Worm (Caenorhabditis elegans): Measurements from ENCODE around the gene bca-1.

The bca-1 gene

DNA sequence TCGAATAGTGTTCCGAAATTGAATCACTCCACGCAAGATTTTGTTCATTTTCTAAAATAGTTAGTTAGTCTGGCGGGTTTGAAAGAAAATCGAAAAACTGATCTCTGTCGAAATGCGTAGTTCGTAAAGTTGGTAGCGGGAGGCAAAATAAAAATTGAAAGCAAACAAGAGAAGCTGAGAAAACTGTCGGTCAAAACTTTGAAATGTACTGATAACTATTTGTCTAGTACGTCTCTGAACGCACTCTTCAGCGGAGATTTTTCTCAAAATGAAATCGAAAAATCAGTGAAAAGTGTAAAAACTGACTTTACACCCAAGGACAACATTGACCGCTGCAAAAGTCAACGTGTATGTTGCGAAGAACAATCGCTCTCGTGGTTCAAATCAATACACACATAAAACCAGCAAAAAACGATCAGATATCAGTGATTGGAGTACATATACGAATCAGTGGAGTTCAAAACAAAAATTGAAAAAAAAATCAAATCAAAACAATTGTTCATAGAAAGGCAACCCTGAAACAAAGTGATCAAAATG is at the start of gene bca-1:
Gene bca-1, minus strand, starts transcription at position 51 of the 537 bp plus-strand sequence.
- TF ChIP-seq tab-1 (GFP tag; IDR thresholded peaks at IDR 0.05) (no peak), T22C8.4 (GFP tag; IDR thresholded peaks at IDR 0.05) (no peak), ztf-29 (GFP tag; IDR thresholded peaks at IDR 0.05) (no peak), cog-1 (tag; optimal IDR thresholded peaks at IDR 0.05) (no peak), flt-1 (GFP tag; IDR thresholded peaks at IDR 0.05) (no peak), med-1 (GFP tag; optimal IDR thresholded peaks at IDR 0.05; ENCODE audit: insufficient read depth) (no peak), ref-1 (GFP tag; conservative IDR thresholded peaks at IDR 0.05) (no peak), klf-2 (GFP tag; conservative IDR thresholded peaks at IDR 0.05) (no peak), ztf-23 (GFP tag; IDR thresholded peaks at IDR 0.05) (no peak)

DNA sequence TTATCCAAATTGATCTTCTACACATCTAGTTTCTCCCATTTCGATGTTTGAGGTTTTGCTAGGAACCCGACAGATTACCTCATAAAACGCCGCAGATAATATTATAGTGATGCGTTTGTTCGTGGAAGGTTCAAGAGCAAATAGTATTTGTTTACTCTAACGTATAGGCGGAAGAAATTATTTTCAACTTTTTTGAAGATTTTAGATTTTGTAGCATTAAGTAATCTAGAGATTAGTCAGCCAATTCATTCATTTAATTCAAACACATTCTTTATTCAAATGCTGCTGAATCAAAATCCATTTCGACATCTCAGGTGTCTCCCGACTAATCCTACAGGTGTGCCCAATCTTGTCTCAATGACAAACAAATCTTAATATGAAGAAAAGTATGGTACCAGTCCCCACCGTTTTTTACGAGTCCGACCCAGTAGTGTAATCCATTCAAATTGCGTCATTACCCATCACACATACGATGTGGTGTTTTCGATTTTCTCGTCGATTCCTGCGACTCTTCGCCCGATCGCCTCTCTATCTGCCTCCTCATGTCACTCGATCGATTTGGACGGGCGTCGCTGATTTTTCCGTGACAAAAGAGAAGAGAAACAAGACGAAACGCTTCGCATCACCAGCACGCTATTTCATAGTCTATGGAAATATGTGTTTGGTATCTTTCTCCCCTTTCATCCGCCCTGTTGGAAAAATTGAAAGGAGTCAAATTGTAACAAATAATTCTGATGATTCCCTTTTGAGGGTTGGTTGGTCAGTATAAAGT is 49.5 kb upstream of the bca-1 start:
- TF ChIP-seq cog-1 (tag; optimal IDR thresholded peaks at IDR 0.05) (peak; percentile 16), ztf-29 (GFP tag; IDR thresholded peaks at IDR 0.05) (no peak), med-1 (GFP tag; optimal IDR thresholded peaks at IDR 0.05; ENCODE audit: insufficient read depth) (no peak), ref-1 (GFP tag; conservative IDR thresholded peaks at IDR 0.05) (no peak), flt-1 (GFP tag; IDR thresholded peaks at IDR 0.05) (peak; percentile 53; the same call in 1 of the 2 replicates), T22C8.4 (GFP tag; IDR thresholded peaks at IDR 0.05) (peak; percentile 31; the same call in 1 of the 2 replicates), tab-1 (GFP tag; IDR thresholded peaks at IDR 0.05) (peak; percentile 47; the same call in 1 of the 2 replicates), klf-2 (GFP tag; conservative IDR thresholded peaks at IDR 0.05) (no peak), ztf-23 (GFP tag; IDR thresholded peaks at IDR 0.05) (no peak)

DNA sequence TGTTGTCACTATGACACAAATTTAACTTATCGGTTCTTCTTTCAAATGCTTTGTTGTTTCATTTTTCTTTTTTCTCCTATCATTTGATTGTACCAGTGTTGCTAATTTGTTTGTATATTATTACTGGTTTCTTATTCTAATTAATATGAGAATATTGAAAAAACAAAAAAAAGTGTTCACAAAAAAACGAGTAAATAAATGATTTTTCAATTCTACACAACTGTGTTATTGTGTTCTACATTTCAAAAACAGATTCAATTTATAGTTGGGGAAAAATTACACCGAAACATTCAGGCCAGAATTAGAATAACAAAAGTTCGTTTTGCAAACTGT is 49.0 kb upstream of the bca-1 start:
- TF ChIP-seq med-1 (GFP tag; optimal IDR thresholded peaks at IDR 0.05; ENCODE audit: insufficient read depth) (no peak), ztf-29 (GFP tag; IDR thresholded peaks at IDR 0.05) (no peak), ref-1 (GFP tag; conservative IDR thresholded peaks at IDR 0.05) (no peak), flt-1 (GFP tag; IDR thresholded peaks at IDR 0.05) (no peak), klf-2 (GFP tag; conservative IDR thresholded peaks at IDR 0.05) (no peak), cog-1 (tag; optimal IDR thresholded peaks at IDR 0.05) (no peak), T22C8.4 (GFP tag; IDR thresholded peaks at IDR 0.05) (no peak), tab-1 (GFP tag; IDR thresholded peaks at IDR 0.05) (no peak)

DNA sequence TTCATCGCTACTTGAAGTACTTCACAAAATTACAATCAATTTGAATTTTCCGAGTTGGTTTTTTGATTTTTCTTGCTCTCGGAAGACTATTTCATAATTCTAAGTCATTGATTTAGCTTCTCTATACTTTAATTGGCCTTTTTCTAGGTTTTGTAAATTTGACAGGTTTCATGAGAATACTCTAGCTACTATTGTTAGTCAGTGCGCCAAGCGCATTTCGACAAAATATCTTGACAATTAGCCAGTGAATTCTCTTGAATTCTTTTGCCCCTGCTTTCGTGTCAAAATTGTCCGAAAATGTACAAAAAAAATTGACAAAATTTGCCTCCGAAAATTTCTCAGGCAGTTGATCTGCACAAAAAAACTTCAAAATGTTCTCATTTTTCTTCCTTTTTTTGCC is 48.6 kb upstream of the bca-1 start:
- TF ChIP-seq ref-1 (GFP tag; conservative IDR thresholded peaks at IDR 0.05) (no peak), cog-1 (tag; optimal IDR thresholded peaks at IDR 0.05) (no peak), med-1 (GFP tag; optimal IDR thresholded peaks at IDR 0.05; ENCODE audit: insufficient read depth) (no peak), tab-1 (GFP tag; IDR thresholded peaks at IDR 0.05) (no peak), klf-2 (GFP tag; conservative IDR thresholded peaks at IDR 0.05) (no peak), ztf-23 (GFP tag; IDR thresholded peaks at IDR 0.05) (no peak)

DNA sequence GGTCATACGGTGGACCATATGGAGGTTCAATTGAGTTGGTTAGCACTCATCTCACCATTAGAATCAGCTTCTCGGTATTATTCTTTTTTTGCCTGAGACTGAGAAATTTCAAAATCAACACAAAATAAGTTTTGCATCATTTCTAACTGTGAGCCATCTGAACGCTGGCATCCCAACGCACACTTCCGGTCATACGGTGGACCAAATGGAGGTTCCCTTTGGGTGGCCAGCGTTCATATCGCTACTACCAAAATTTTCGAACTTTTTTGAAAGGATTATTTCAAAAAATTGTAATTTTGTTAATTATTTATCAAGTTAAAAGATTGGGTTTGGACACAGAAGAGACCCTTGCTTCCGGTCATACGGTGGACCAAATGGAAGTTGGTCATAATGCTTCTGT is 48.2 kb upstream of the bca-1 start:
- TF ChIP-seq cog-1 (tag; optimal IDR thresholded peaks at IDR 0.05) (no peak), ztf-23 (GFP tag; IDR thresholded peaks at IDR 0.05) (no peak), ref-1 (GFP tag; conservative IDR thresholded peaks at IDR 0.05) (no peak), med-1 (GFP tag; optimal IDR thresholded peaks at IDR 0.05; ENCODE audit: insufficient read depth) (no peak), klf-2 (GFP tag; conservative IDR thresholded peaks at IDR 0.05) (no peak), T22C8.4 (GFP tag; IDR thresholded peaks at IDR 0.05) (no peak), ztf-29 (GFP tag; IDR thresholded peaks at IDR 0.05) (no peak), flt-1 (GFP tag; IDR thresholded peaks at IDR 0.05) (no peak), tab-1 (GFP tag; IDR thresholded peaks at IDR 0.05) (no peak)

DNA sequence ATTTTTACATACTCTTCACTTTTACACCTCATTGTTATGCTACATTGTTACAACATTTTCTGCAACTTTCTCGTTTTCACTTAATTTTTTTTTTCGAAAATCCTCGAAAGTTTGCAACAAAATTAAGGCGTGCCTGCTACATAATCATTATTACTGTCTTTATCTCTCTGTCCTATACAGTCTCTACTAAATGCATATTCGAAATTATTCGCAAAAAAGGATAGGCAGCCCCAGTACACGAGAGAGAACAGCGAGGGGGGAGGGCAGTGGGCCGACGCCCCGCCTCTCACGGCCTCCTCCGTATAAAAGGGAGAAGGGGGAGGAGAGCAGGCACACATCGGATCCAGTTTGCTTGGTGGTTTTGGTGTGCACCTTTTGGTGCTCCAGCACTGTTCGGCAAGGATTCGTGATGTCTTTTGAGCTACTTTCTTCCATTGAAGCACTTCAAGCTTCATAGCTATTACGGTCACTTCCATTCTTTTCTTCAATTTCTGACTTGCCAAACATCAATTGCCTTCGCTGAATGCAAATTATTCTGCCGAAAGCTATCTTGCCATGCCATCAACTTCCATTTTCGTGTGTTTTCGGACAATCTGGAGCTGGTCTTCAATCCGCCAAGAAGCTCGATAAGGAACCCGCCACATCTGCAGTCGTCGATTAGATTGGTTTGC is 47.5 kb upstream of the bca-1 start:
- TF ChIP-seq flt-1 (GFP tag; IDR thresholded peaks at IDR 0.05) (peak; percentile 36; the same call in 1 of the 2 replicates), ztf-23 (GFP tag; IDR thresholded peaks at IDR 0.05) (no peak), cog-1 (tag; optimal IDR thresholded peaks at IDR 0.05) (peak; percentile 10), klf-2 (GFP tag; conservative IDR thresholded peaks at IDR 0.05) (no peak)

DNA sequence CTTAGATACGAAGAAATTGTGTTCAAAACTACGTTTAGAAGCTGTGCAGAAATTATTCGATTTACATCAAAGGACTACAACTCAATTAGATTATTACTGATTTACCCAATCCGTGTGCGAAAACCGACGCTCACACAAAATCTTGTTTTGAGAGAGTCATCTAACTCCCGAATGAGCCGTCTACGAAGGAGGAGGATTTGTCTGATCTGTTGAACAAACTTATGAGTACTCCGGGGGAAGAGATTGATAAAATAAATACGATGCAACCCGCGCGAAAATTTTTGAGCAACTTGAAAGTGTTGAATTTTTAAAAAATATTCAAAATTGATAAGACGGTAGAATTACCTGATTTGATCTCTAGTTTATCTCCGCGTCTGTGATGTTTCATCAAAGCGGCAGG is 46.8 kb upstream of the bca-1 start:
- TF ChIP-seq med-1 (GFP tag; optimal IDR thresholded peaks at IDR 0.05; ENCODE audit: insufficient read depth) (no peak), tab-1 (GFP tag; IDR thresholded peaks at IDR 0.05) (0 out of 2 replicates have a peak, but pooled peaks have one; percentile 18)

DNA sequence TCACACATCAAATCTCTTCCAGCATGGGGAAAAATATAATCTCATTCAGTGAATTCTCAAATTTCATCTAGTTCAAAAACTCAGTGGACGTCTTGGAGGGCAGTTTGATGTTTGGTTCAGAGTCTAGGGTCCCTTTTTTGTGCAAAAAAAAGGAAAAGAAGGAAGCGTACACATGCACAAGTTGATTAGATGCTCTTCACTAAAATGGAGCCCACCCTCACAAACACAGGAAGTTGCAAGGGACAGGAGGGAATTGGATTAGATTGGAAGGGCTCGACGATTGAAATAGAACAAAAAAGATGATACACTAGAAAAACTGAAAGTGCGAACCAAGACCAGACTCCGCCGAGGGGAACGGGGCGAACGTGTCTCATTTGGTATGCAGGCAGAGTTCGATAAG is 46.3 kb upstream of the bca-1 start:
- TF ChIP-seq ztf-29 (GFP tag; IDR thresholded peaks at IDR 0.05) (no peak), ref-1 (GFP tag; conservative IDR thresholded peaks at IDR 0.05) (no peak), med-1 (GFP tag; optimal IDR thresholded peaks at IDR 0.05; ENCODE audit: insufficient read depth) (no peak), klf-2 (GFP tag; conservative IDR thresholded peaks at IDR 0.05) (no peak), flt-1 (GFP tag; IDR thresholded peaks at IDR 0.05) (no peak), cog-1 (tag; optimal IDR thresholded peaks at IDR 0.05) (no peak), ztf-23 (GFP tag; IDR thresholded peaks at IDR 0.05) (no peak), tab-1 (GFP tag; IDR thresholded peaks at IDR 0.05) (no peak), T22C8.4 (GFP tag; IDR thresholded peaks at IDR 0.05) (no peak)

DNA sequence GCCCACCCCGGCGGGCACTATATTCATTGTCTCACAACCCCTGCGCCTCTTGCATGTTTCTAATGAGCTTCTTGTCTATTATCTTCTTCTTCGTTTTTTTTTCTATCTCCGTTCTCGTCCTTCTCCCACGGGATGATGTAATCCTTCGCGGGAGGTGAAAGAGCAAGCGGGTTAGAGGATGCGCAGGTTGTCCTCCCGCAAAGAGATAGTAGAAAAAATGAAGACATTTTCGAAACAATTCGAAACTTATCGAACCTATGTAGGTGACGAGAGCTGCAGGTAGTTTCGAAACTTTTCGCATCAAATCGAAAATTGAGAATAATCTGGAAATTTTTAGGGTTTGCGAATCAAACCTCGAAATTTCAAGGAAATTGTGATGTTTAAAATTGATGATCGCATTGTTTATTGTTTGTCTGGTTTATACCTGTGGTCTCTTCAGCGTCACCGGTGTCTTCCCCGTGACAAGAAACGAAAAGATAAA is 45.8 kb upstream of the bca-1 start:
- TF ChIP-seq ztf-23 (GFP tag; IDR thresholded peaks at IDR 0.05) (no peak), cog-1 (tag; optimal IDR thresholded peaks at IDR 0.05) (no peak), ztf-29 (GFP tag; IDR thresholded peaks at IDR 0.05) (no peak), klf-2 (GFP tag; conservative IDR thresholded peaks at IDR 0.05) (no peak), tab-1 (GFP tag; IDR thresholded peaks at IDR 0.05) (no peak), flt-1 (GFP tag; IDR thresholded peaks at IDR 0.05) (no peak), ref-1 (GFP tag; conservative IDR thresholded peaks at IDR 0.05) (no peak), med-1 (GFP tag; optimal IDR thresholded peaks at IDR 0.05; ENCODE audit: insufficient read depth) (no peak), T22C8.4 (GFP tag; IDR thresholded peaks at IDR 0.05) (no peak)
